Fruit fly (Drosophila melanogaster) S2 (cell line): Measurements from ENCODE around the gene slx1.

ENCODE experiments used
- CG8478 ChIP-seq: fragments of >200 bp; optimal IDR thresholded peaks from 2 replicates; lab custom pipeline; 2018
- CTCF ChIP-seq, 2 experiments: fragments of >200 bp; optimal IDR thresholded peaks; 2 replicates each; lab custom pipeline; 2018

DNA sequence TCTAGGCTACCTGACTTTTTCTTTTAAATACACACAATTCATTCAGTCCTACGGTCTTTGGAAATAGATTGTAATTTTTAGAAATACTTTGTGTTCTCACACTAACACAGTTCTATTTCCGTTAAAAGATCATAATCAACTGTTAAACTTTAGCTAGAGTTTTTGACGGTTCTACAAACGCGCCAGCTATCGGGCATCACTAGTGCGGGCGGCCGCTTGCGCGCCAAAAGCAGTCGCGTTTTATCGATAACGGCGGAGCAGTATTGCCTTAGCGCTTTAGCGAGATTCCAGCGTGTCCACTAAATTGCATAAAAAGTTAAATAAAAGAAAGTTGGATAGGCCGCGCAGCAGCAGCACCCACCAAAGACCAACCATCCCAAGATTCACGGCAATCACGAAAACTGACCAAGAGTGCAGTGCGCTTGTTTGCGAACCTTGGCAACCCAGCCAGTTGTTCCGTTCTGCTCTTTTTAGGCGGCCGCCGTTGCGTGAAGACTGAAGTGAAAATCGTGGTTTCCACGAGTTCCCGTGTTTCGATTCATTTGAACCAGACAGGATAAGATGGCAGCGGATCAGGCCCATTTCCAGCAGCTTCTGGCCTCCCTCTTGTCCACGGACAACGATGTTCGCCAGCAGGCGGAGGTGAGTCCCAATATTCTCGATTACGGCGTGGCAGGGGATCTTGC, 7.5 kb downstream of the slx1 start, which contains the start of gene Karybeta3:
- TF ChIP-seq CG8478 (lab: Kevin White, UChicago): no peak
- peak in 1 of 2 experiments; percentile 55 for TF ChIP-seq CTCF (optimal IDR thresholded peaks at IDR 0.05; lab: Kevin White, UChicago)
